Worm (Caenorhabditis elegans): ENCODE data around the gene trpa-1.

DNA sequence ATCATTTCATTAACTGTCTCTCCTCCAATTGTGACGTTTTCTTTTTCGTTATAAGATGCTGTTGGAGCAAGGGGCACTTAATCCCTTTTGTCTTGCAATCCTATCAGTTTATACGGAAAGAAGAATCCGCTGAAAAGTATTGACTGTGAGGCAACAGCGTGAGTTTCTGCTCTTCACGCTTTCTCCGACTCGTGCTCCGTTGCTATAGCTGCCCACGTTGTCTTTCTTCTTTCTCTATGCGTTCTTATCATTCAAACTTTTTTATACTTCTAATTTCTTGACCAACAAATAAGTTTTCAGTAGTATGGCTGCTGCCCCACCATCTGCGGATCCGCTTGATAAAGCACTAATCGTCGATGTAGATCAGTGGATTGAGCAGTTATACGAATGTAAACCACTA, 6.2 kb upstream of the trpa-1 start, which contains the start of gene let-92:
- TF ChIP-seq sox-4 (tag; optimal IDR thresholded peaks at IDR 0.05) (no peak), hlh-30 (tag; optimal IDR thresholded peaks at IDR 0.05; ENCODE audit: insufficient read depth) (no peak)

Measured in whole organism, late embryonic.